Fruit fly (Drosophila melanogaster) whole organism, pupa: ENCODE results near the gene CG42681.
"Not testable (repeated sequence)": the region's sequence is repeated elsewhere in the genome, so short reads cannot be mapped to it uniquely, and the experiment has no call there.

ENCODE experiments used
- CG10348 ChIP-seq: fragments of 200-800 bp; sonication (Bioruptor generic); IDR thresholded peaks from 2 replicates; pipeline ENCODE4 v1.3.6; 2022; ENCODE audit warnings: missing biosample characterization, missing genetic modification characterization
- CG12605 ChIP-seq: fragments of 200-800 bp; sonication (Bioruptor generic); IDR thresholded peaks from 2 replicates; pipeline ENCODE4 v1.3.6; 2022; ENCODE audit warnings: missing biosample characterization, missing genetic modification characterization
- CG15710 ChIP-seq: fragments of 200-800 bp; sonication (Bioruptor generic); optimal IDR thresholded peaks from 2 replicates; lab custom pipeline; 2018; ENCODE audit warnings: missing biosample characterization, mild to moderate bottlenecking, missing genetic modification characterization, moderate library complexity
- CG34367 ChIP-seq: fragments of 200-800 bp; sonication (Bioruptor generic); optimal IDR thresholded peaks from 2 replicates; lab custom pipeline; 2018; ENCODE audit warnings: missing biosample characterization, mild to moderate bottlenecking, missing genetic modification characterization
- Pif1A ChIP-seq: fragments of 200-800 bp; sonication (Bioruptor generic); optimal IDR thresholded peaks from 3 replicates; lab custom pipeline; 2016; ENCODE audit warnings: missing biosample characterization, missing genetic modification characterization
- Snoo ChIP-seq: fragments of 200-800 bp; sonication (Bioruptor generic); optimal IDR thresholded peaks from 3 replicates; lab custom pipeline; 2017; ENCODE audit warnings: missing biosample characterization, mild to moderate bottlenecking, missing genetic modification characterization, inconsistent platforms
- fd96Ca ChIP-seq: fragments of 200-800 bp; sonication (Bioruptor generic); IDR thresholded peaks from 3 replicates; pipeline ENCODE4 v1.3.6; 2022; ENCODE audit warnings: missing biosample characterization, missing genetic modification characterization

dm6 chr2L:14737669-14738068 is 6.6 kb upstream of the CG42681 start, which contains the start of gene CG31775:
- not testable (repeated sequence) for TF ChIP-seq CG12605 (GFP tag; lab: Robert Waterston, UW); CG34367; CG15710 (tag; lab: Kevin White, UChicago); fd96Ca; Snoo; CG10348; Pif1A
